Worm (Caenorhabditis elegans) whole organism, L1 larva: ENCODE data around the gene art-1.

Source experiments
- C04F5.9 ChIP-seq: sonication (generic microtip); optimal IDR thresholded peaks from 2 replicates; lab custom pipeline; 2016; ENCODE audit warnings: missing genetic modification characterization, missing compliant biosample characterization
- C16A3.4 ChIP-seq: fragments of 150-350 bp; optimal IDR thresholded peaks from 2 replicates; lab custom pipeline; 2014; ENCODE audit warnings: missing biosample characterization, missing genetic modification characterization
- F16B12.6 ChIP-seq: fragments of 150-350 bp; optimal IDR thresholded peaks from 2 replicates; lab custom pipeline; 2014; ENCODE audit warnings: missing biosample characterization, missing genetic modification characterization
- aha-1 ChIP-seq: fragments of 150-350 bp; optimal IDR thresholded peaks from 2 replicates; lab custom pipeline; 2014; ENCODE audit warnings: missing biosample characterization, missing genetic modification characterization
- blmp-1 ChIP-seq: fragments of 150-350 bp; optimal IDR thresholded peaks from 2 replicates; lab custom pipeline; 2014; ENCODE audit warnings: missing biosample characterization, missing genetic modification characterization
- ceh-63 ChIP-seq: fragments of 200-800 bp; sonication (Bioruptor generic); optimal IDR thresholded peaks from 2 replicates; lab custom pipeline; 2018; ENCODE audit warnings: mild to moderate bottlenecking, missing genetic modification characterization, missing compliant biosample characterization
- ceh-88 ChIP-seq: fragments of 200-800 bp; sonication (Bioruptor generic); IDR thresholded peaks from 2 replicates; pipeline ENCODE4 v1.3.6; 2022; ENCODE audit warnings: missing genetic modification characterization, missing compliant biosample characterization
- ceh-90 ChIP-seq: sonication (generic microtip); optimal IDR thresholded peaks from 2 replicates; lab custom pipeline; 2016; ENCODE audit warnings: missing genetic modification characterization, missing compliant biosample characterization
- dsc-1 ChIP-seq: sonication (generic microtip); optimal IDR thresholded peaks from 2 replicates; lab custom pipeline; 2016; ENCODE audit warnings: mild to moderate bottlenecking, missing genetic modification characterization, missing compliant biosample characterization
- efl-1 ChIP-seq, 4 experiments: fragments of 150-350 bp; optimal IDR thresholded peaks in 3 of 4; peaks in 1 of 4; 1 replicate in 1 of 4; 2 replicates in 3 of 4; lab custom pipeline; 2014; ENCODE audit warnings: missing biosample characterization in 2 of 4, missing genetic modification characterization in 2 of 4, missing genetic modification reagents in 2 of 4
- egl-13 ChIP-seq: sonication (generic microtip); optimal IDR thresholded peaks from 2 replicates; lab custom pipeline; 2016; ENCODE audit warnings: missing genotype, missing genetic modification reagents, missing genetic modification characterization, missing compliant biosample characterization
- egl-27 ChIP-seq, 2 experiments: fragments of 150-350 bp in 1 of 2; sonication (generic microtip); optimal IDR thresholded peaks; 3 replicates each; lab custom pipeline; 2017 to 2018; ENCODE audit warnings: missing biosample characterization in 2 of 2, missing genetic modification characterization in 2 of 2, missing genetic modification reagents in 2 of 2
- elt-2 ChIP-seq: sonication (generic microtip); optimal IDR thresholded peaks from 2 replicates; lab custom pipeline; 2016; ENCODE audit warnings: missing genetic modification characterization, mild to moderate bottlenecking, inconsistent platforms, missing compliant biosample characterization, missing genetic modification reagents
- ets-5 ChIP-seq: fragments of 200-800 bp; sonication (Bioruptor generic); IDR thresholded peaks from 2 replicates; pipeline ENCODE4 v1.3.6; 2022; ENCODE audit warnings: missing genetic modification characterization, missing compliant biosample characterization
- fkh-10 ChIP-seq: sonication (generic microtip); optimal IDR thresholded peaks from 2 replicates; lab custom pipeline; 2017; ENCODE audit warnings: missing biosample characterization, missing genetic modification reagents, missing genetic modification characterization
- fkh-8 ChIP-seq: sonication (generic microtip); optimal IDR thresholded peaks from 2 replicates; lab custom pipeline; 2016; ENCODE audit warnings: mild to moderate bottlenecking, missing genetic modification characterization, missing compliant biosample characterization
- grh-1 ChIP-seq: fragments of 200-800 bp; sonication (Bioruptor generic); IDR thresholded peaks from 2 replicates; pipeline ENCODE4 v1.3.6; 2022; ENCODE audit warnings: missing genetic modification reagents, missing genetic modification characterization, missing compliant biosample characterization
- lin-13 ChIP-seq: fragments of 150-350 bp; optimal IDR thresholded peaks from 2 replicates; lab custom pipeline; 2014; ENCODE audit warnings: missing biosample characterization, missing genetic modification reagents, missing genetic modification characterization
- lin-14 ChIP-seq: fragments of 200-800 bp; sonication (Bioruptor generic); optimal IDR thresholded peaks from 2 replicates; lab custom pipeline; 2018; ENCODE audit warnings: mild to moderate bottlenecking, missing genetic modification characterization, moderate library complexity, missing compliant biosample characterization
- lin-35 ChIP-seq, 2 experiments: fragments of 150-350 bp; optimal IDR thresholded peaks; 2 replicates each; lab custom pipeline; 2014; ENCODE audit warnings: missing biosample characterization in 2 of 2, missing genetic modification characterization in 2 of 2, missing genetic modification reagents in 2 of 2
- lir-3 ChIP-seq: sonication (generic microtip); optimal IDR thresholded peaks from 2 replicates; lab custom pipeline; 2016; ENCODE audit warnings: mild to moderate bottlenecking, missing genetic modification characterization, moderate library complexity, missing compliant biosample characterization; ENCODE audit not compliant: poor library complexity
- mdl-1 ChIP-seq, 2 experiments: fragments of 150-350 bp; optimal IDR thresholded peaks; 2 replicates each; lab custom pipeline; 2014 to 2017; ENCODE audit warnings: missing biosample characterization in 2 of 2, missing genetic modification characterization in 2 of 2, inconsistent platforms in 1 of 2
- mep-1 ChIP-seq: fragments of 150-350 bp; optimal IDR thresholded peaks from 2 replicates; lab custom pipeline; 2014; ENCODE audit warnings: missing biosample characterization, missing genetic modification characterization
- nhr-19 ChIP-seq: fragments of 200-800 bp; sonication (Bioruptor generic); conservative IDR thresholded peaks from 2 replicates; pipeline ENCODE4 v1.3.6; 2022; ENCODE audit warnings: missing genetic modification characterization, missing compliant biosample characterization
- nhr-237 ChIP-seq: fragments of 150-350 bp; optimal IDR thresholded peaks from 2 replicates; lab custom pipeline; 2014; ENCODE audit warnings: missing biosample characterization, missing genetic modification characterization
- nhr-76 ChIP-seq: sonication (generic microtip); optimal IDR thresholded peaks from 2 replicates; lab custom pipeline; 2017; ENCODE audit warnings: missing biosample characterization, missing genetic modification characterization
- nhr-77 ChIP-seq: fragments of 150-350 bp; optimal IDR thresholded peaks from 2 replicates; lab custom pipeline; 2014; ENCODE audit warnings: missing biosample characterization, missing genetic modification characterization
- nhr-84 ChIP-seq: sonication (generic microtip); optimal IDR thresholded peaks from 2 replicates; lab custom pipeline; 2017; ENCODE audit warnings: missing biosample characterization, missing genetic modification characterization
- nhr-85 ChIP-seq: sonication (generic microtip); peaks from one replicate; lab custom pipeline; 2016; ENCODE audit warnings: missing genetic modification characterization, inconsistent platforms, missing compliant biosample characterization
- pag-3 ChIP-seq: sonication (generic microtip); optimal IDR thresholded peaks from 2 replicates; lab custom pipeline; 2017; ENCODE audit warnings: missing genetic modification characterization, mild to moderate bottlenecking, missing compliant biosample characterization, antibody characterized with exemption, borderline replicate concordance; ENCODE audit not compliant: insufficient read depth
- pax-3 ChIP-seq: fragments of 200-800 bp; sonication (Bioruptor generic); optimal IDR thresholded peaks from 2 replicates; lab custom pipeline; 2018; ENCODE audit warnings: mild to moderate bottlenecking, missing genetic modification characterization, moderate library complexity, missing compliant biosample characterization
- pqm-1 ChIP-seq: sonication (generic microtip); optimal IDR thresholded peaks from 3 replicates; lab custom pipeline; 2017; ENCODE audit warnings: missing biosample characterization, missing genetic modification characterization
- rnt-1 ChIP-seq: sonication (generic microtip); optimal IDR thresholded peaks from 2 replicates; lab custom pipeline; 2016; ENCODE audit warnings: mild to moderate bottlenecking, missing genetic modification characterization, moderate library complexity, missing compliant biosample characterization
- snu-23 ChIP-seq: sonication (generic microtip); optimal IDR thresholded peaks from 2 replicates; lab custom pipeline; 2016; ENCODE audit warnings: missing genetic modification characterization, missing compliant biosample characterization
- sptf-1 ChIP-seq: fragments of 150-350 bp; optimal IDR thresholded peaks from 2 replicates; lab custom pipeline; 2014; ENCODE audit warnings: missing biosample characterization, missing genetic modification characterization
- sup-37 ChIP-seq: fragments of 200-800 bp; sonication (Bioruptor generic); optimal IDR thresholded peaks from 2 replicates; lab custom pipeline; 2018; ENCODE audit warnings: mild to moderate bottlenecking, missing genetic modification characterization, missing compliant biosample characterization
- swsn-7 ChIP-seq: sonication (generic microtip); optimal IDR thresholded peaks from 2 replicates; lab custom pipeline; 2016; ENCODE audit warnings: missing genetic modification characterization, missing compliant biosample characterization
- tbx-2 ChIP-seq: sonication (generic microtip); optimal IDR thresholded peaks from 2 replicates; lab custom pipeline; 2016; ENCODE audit warnings: missing genetic modification characterization, missing compliant biosample characterization
- tlp-1 ChIP-seq: fragments of 150-350 bp; optimal IDR thresholded peaks from 2 replicates; lab custom pipeline; 2014; ENCODE audit warnings: missing biosample characterization, missing genetic modification characterization
- unc-130 ChIP-seq: fragments of 150-350 bp; optimal IDR thresholded peaks from 2 replicates; lab custom pipeline; 2017; ENCODE audit warnings: missing biosample characterization, missing genetic modification characterization, inconsistent platforms
- unc-62 ChIP-seq: fragments of 150-350 bp; optimal IDR thresholded peaks from 2 replicates; lab custom pipeline; 2014; ENCODE audit warnings: missing biosample characterization, missing genetic modification reagents, missing genetic modification characterization
- unc-86 ChIP-seq: sonication (generic microtip); optimal IDR thresholded peaks from 2 replicates; lab custom pipeline; 2016; ENCODE audit warnings: missing genetic modification characterization, missing compliant biosample characterization
- unc-98 ChIP-seq: fragments of 200-800 bp; sonication (Bioruptor generic); IDR thresholded peaks from 2 replicates; pipeline ENCODE4 v1.3.6; 2022; ENCODE audit warnings: missing genetic modification characterization, missing compliant biosample characterization
- vab-15 ChIP-seq: sonication (generic microtip); optimal IDR thresholded peaks from 2 replicates; lab custom pipeline; 2017; ENCODE audit warnings: missing genotype, mild to moderate bottlenecking, missing genetic modification characterization, missing compliant biosample characterization
- xbp-1 ChIP-seq: sonication (generic microtip); optimal IDR thresholded peaks from 2 replicates; lab custom pipeline; 2016; ENCODE audit warnings: missing genetic modification characterization, missing compliant biosample characterization
- zag-1 ChIP-seq: fragments of 150-350 bp; optimal IDR thresholded peaks from 2 replicates; lab custom pipeline; 2014; ENCODE audit warnings: missing biosample characterization, missing genetic modification characterization
- zip-4 ChIP-seq: fragments of 200-800 bp; sonication (Bioruptor generic); optimal IDR thresholded peaks from 2 replicates; lab custom pipeline; 2018; ENCODE audit warnings: mild to moderate bottlenecking, missing genetic modification characterization, moderate library complexity, missing compliant biosample characterization
- ztf-11 ChIP-seq, 2 experiments: sonication (generic microtip); optimal IDR thresholded peaks; 2 replicates each; lab custom pipeline; 2016 to 2017; ENCODE audit warnings: missing genetic modification characterization in 2 of 2, missing biosample characterization in 1 of 2, missing compliant biosample characterization in 1 of 2

The art-1 gene

DNA sequence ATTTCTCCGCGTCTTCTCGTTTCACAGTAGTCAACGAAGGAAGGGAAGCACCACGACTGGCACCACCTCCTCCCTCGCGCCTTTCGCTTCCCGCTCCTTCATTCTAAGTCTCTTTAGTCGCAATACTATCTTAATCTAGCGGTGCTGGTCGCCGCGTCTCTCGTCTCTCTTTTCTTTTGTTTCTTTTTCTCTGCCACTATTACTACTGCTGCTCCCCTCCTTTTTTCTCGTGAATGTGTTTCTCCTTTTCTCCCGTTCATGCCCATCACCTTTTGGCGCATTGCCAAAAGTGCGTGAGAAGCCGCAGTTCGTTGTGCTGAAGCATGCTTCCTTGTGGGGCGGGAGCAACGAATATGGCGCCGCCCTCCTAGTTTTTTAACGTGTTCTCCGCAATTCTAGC is 45.5 kb downstream of the art-1 start (continued):
- TF ChIP-seq lir-3 (tag; lab: Kevin White, UChicago) (no peak), sup-37 (GFP tag; lab: Kevin White, UChicago) (no peak), nhr-85 (peak; percentile 71), xbp-1 (tag; lab: Kevin White, UChicago) (peak; percentile 40), pax-3 (tag; lab: Kevin White, UChicago) (no peak), ets-5 (GFP tag; lab: Robert Waterston, UW) (no peak), F16B12.6 (tag; lab: Kevin White, UChicago) (no peak), zag-1 (tag; lab: Kevin White, UChicago) (no peak), elt-2 (tag; lab: Kevin White, UChicago) (peak; percentile 35), mep-1 (peak; percentile 84), blmp-1 (tag; lab: Kevin White, UChicago) (peak; percentile 96), lin-14 (GFP tag; lab: Kevin White, UChicago) (peak; percentile 93), dsc-1 (tag; lab: Kevin White, UChicago) (no peak), egl-27 (tag; optimal IDR thresholded peaks at IDR 0.05; lab: Kevin White, UChicago) (peak in 1 of 2 experiments; percentile 36), ceh-63 (GFP tag; lab: Kevin White, UChicago) (no peak), ceh-90 (no peak), nhr-19 (GFP tag; lab: Robert Waterston, UW) (peak; percentile 43), zip-4 (GFP tag; lab: Kevin White, UChicago) (no peak), rnt-1 (tag; lab: Kevin White, UChicago) (peak; percentile 55), nhr-237 (tag; lab: Kevin White, UChicago) (no peak), ztf-11 (tag; optimal IDR thresholded peaks at IDR 0.05; lab: Kevin White, UChicago) (no peak), lin-35 (GFP tag; optimal IDR thresholded peaks at IDR 0.05; lab: Kevin White, UChicago) (peak; percentile 56 to 57), C04F5.9 (peak; percentile 13), mdl-1 (tag; optimal IDR thresholded peaks at IDR 0.05; lab: Kevin White, UChicago) (peak in 1 of 2 experiments; percentile 67), pag-3 (tag; lab: Kevin White, UChicago) (no peak), efl-1 (optimal IDR thresholded peaks at IDR 0.05; lab: Kevin White, UChicago) (peak; percentile 59 to 74), efl-1 (GFP tag; optimal IDR thresholded peaks at IDR 0.05 in 1 of 2; lab: Kevin White, UChicago) (peak; percentile 39 to 93), sptf-1 (no peak), unc-86 (tag; lab: Kevin White, UChicago) (peak; percentile 39), unc-98 (no peak), unc-62 (GFP tag; lab: Kevin White, UChicago) (no peak), vab-15 (tag; lab: Kevin White, UChicago) (no peak), swsn-7 (tag; lab: Kevin White, UChicago) (peak; percentile 67), tlp-1 (tag; lab: Kevin White, UChicago) (no peak), nhr-76 (tag; lab: Kevin White, UChicago) (no peak), egl-13 (peak; percentile 32), fkh-8 (tag; lab: Kevin White, UChicago) (peak; percentile 79), tbx-2 (peak; percentile 50), C16A3.4 (tag; lab: Kevin White, UChicago) (peak; percentile 1), lin-13 (peak; percentile 63)
- TF ChIP-seq, all 84 proteins: peak for 35

DNA sequence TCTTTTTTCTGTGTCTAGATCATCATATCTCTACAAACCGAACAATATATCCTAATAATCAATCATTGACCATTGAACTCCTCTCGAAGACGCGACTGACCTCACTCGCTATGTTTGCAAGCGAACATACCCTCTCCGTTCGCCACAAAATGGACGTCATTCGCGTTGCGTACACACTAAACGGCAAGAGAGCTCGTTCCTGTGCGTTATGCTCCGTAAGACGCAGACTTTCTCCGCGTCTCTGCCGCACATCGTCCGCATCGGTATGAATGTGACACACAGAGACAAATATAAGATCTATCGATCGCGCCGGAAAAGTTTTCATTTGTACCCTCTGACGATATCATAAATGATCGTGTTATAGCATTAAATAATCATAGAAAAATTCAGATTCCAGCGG is 46.0 kb downstream of the art-1 start:
- no peak for TF ChIP-seq sptf-1

DNA sequence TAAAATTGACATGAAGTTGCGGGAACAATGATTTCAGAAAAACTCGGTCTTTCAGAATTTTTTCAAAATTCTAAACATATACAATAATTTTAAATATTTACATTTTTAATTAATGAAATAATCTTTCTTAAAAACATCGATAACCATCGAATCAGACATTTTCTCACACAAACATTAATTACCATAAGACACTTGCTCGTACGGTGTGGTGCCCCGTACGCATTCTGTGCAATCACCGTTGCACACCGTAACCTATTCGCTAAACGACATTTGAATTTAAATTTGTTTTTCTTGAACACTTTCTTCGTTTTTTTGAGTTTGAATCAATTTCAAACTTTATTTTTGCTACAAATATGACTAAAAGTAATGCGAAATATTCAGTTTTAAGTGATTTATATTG is 48.2 kb downstream of the art-1 start:
- TF ChIP-seq aha-1 = no peak
- no peak for TF ChIP-seq grh-1
- no peak for TF ChIP-seq nhr-77
- TF ChIP-seq pqm-1 (tag; lab: Kevin White, UChicago) = no peak
- TF ChIP-seq fkh-8 (tag; lab: Kevin White, UChicago) = no peak
- no peak for TF ChIP-seq vab-15 (tag; lab: Kevin White, UChicago)
- no peak for TF ChIP-seq nhr-84 (tag; lab: Kevin White, UChicago)
- TF ChIP-seq ceh-88 (GFP tag; lab: Robert Waterston, UW) = no peak
- TF ChIP-seq ztf-11 (tag; optimal IDR thresholded peaks at IDR 0.05; lab: Kevin White, UChicago) = no peak
- TF ChIP-seq rnt-1 (tag; lab: Kevin White, UChicago) = no peak
- TF ChIP-seq sptf-1 = no peak
- no peak for TF ChIP-seq fkh-10
- no peak for TF ChIP-seq elt-2 (tag; lab: Kevin White, UChicago)
- no peak for TF ChIP-seq unc-130 (tag; lab: Kevin White, UChicago)
- no peak for TF ChIP-seq snu-23 (GFP tag; lab: Kevin White, UChicago)
- TF ChIP-seq unc-62 (GFP tag; lab: Kevin White, UChicago) = no peak
